Fruit fly (Drosophila melanogaster) S2 (cell line): Measurements from ENCODE around the gene CG1532.

Source experiments
- CG8478 ChIP-seq: fragments of >200 bp; optimal IDR thresholded peaks from 2 replicates; lab custom pipeline; 2018
- CTCF ChIP-seq, 2 experiments: fragments of >200 bp; optimal IDR thresholded peaks; 2 replicates each; lab custom pipeline; 2018

DNA sequence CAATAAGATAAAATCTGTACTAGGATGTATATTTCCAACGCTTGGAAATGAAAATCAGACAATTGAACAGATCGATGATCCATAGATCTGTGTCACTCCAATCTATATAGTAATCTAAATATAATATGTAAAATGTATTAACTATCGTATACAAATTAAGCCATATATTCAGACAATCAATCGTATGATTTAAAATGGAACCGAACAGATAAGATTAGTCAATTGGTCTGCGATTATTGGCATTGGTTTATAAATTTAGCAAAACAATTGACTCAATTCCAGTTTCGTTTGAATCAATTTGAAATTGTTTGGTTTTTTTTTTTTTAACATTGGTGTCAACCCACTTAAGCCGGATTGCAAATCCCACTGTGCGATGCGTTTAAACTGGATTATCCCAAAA is 39.7 kb upstream of the CG1532 start:
- TF ChIP-seq CG8478 (lab: Kevin White, UChicago) (no peak), CTCF (optimal IDR thresholded peaks at IDR 0.05; lab: Kevin White, UChicago) (no peak)
